Worm (Caenorhabditis elegans): Measurements from ENCODE around the gene C44B7.11.

C44B7.11 gene

ce11 chrII:6858835-6859234 is 38.5 kb downstream of the C44B7.11 start (continued):
- TF ChIP-seq pqm-1 (tag; optimal IDR thresholded peaks at IDR 0.05) = no peak
- no peak for TF ChIP-seq skn-1 (tag; optimal IDR thresholded peaks at IDR 0.05)
- peak; percentile 43 for TF ChIP-seq swsn-7 (tag; optimal IDR thresholded peaks at IDR 0.05)
- TF ChIP-seq ztf-11 (tag; optimal IDR thresholded peaks at IDR 0.05) = no peak
- TF ChIP-seq nhr-28 (tag; optimal IDR thresholded peaks at IDR 0.05) = no peak
- TF ChIP-seq zip-4 (GFP tag; optimal IDR thresholded peaks at IDR 0.05) = no peak
- TF ChIP-seq mef-2 (tag; optimal IDR thresholded peaks at IDR 0.05) = no peak
- TF ChIP-seq mab-9 (GFP tag; IDR thresholded peaks at IDR 0.05) = no peak
- no peak for TF ChIP-seq fkh-4 (tag; optimal IDR thresholded peaks at IDR 0.05; ENCODE audit: borderline replicate concordance)
- no peak for TF ChIP-seq pax-3 (tag; optimal IDR thresholded peaks at IDR 0.05)
- no peak for TF ChIP-seq unc-30 (tag; optimal IDR thresholded peaks at IDR 0.05)
- no peak for TF ChIP-seq grh-1 (GFP tag; IDR thresholded peaks at IDR 0.05)
- no peak for TF ChIP-seq elt-3 (tag; optimal IDR thresholded peaks at IDR 0.05)
- TF ChIP-seq nhr-12 (tag; optimal IDR thresholded peaks at IDR 0.05) = no peak
- no peak for TF ChIP-seq fkh-10 (GFP tag; optimal IDR thresholded peaks at IDR 0.05)
- TF ChIP-seq efl-3 (GFP tag; optimal IDR thresholded peaks at IDR 0.05) = no peak
- TF ChIP-seq sptf-1 (tag; optimal IDR thresholded peaks at IDR 0.05) = no peak

- TF ChIP-seq blmp-1 (tag; optimal IDR thresholded peaks at IDR 0.05) = peak; percentile 87
- no peak for TF ChIP-seq pqm-1 (tag; optimal IDR thresholded peaks at IDR 0.05)
- TF ChIP-seq efl-1 (optimal IDR thresholded peaks at IDR 0.05) = no peak
- TF ChIP-seq efl-1 (GFP tag; optimal IDR thresholded peaks at IDR 0.05 in 1 of 2) = peak in 1 of 2 experiments; percentile 27
- TF ChIP-seq lin-35 (GFP tag; optimal IDR thresholded peaks at IDR 0.05) = no peak
Measured at ce11 chrII:6858201-6858600, 39.1 kb downstream of the C44B7.11 start, which contains the start of gene dnj-5. Gene dnj-5 (minus strand): TSS chrII:6858301.

- TF ChIP-seq nhr-85 (tag) (no peak), lir-3 (tag; optimal IDR thresholded peaks at IDR 0.05; ENCODE audit: poor library complexity) (peak; percentile 20), swsn-7 (tag; optimal IDR thresholded peaks at IDR 0.05) (peak; percentile 67), fos-1 (tag; optimal IDR thresholded peaks at IDR 0.05) (peak; percentile 44), lin-35 (GFP tag; optimal IDR thresholded peaks at IDR 0.05) (peak; percentile 35 to 83), nhr-19 (GFP tag; conservative IDR thresholded peaks at IDR 0.05) (peak; percentile 79), elt-2 (tag; optimal IDR thresholded peaks at IDR 0.05) (peak; percentile 30), isw-1 (GFP tag; IDR thresholded peaks at IDR 0.05) (peak; percentile 57), nhr-47 (tag; optimal IDR thresholded peaks at IDR 0.05) (peak; percentile 80), irx-1 (tag; optimal IDR thresholded peaks at IDR 0.05) (peak; percentile 50), ceh-8 (GFP tag; optimal IDR thresholded peaks at IDR 0.05) (no peak), aly-2 (tag; optimal IDR thresholded peaks at IDR 0.05) (peak; percentile 18), C04F5.9 (tag; optimal IDR thresholded peaks at IDR 0.05) (peak; percentile 6), egl-27 (tag; optimal IDR thresholded peaks at IDR 0.05) (peak; percentile 67 to 69), ces-1 (GFP tag; optimal IDR thresholded peaks at IDR 0.05) (no peak), nhr-71 (tag; optimal IDR thresholded peaks at IDR 0.05) (peak; percentile 79), pax-3 (tag; optimal IDR thresholded peaks at IDR 0.05) (no peak), ceh-82 (tag; optimal IDR thresholded peaks at IDR 0.05) (peak; percentile 58 to 82 (median 69)), lin-14 (GFP tag; optimal IDR thresholded peaks at IDR 0.05) (peak; percentile 84), C34B4.2 (tag; optimal IDR thresholded peaks at IDR 0.05) (no peak), hpl-2 (GFP tag; optimal IDR thresholded peaks at IDR 0.05) (no peak), unc-62 (GFP tag; optimal IDR thresholded peaks at IDR 0.05) (no peak), hlh-17 (GFP tag; optimal IDR thresholded peaks at IDR 0.05; ENCODE audit: borderline replicate concordance) (no peak), snu-23 (GFP tag; optimal IDR thresholded peaks at IDR 0.05) (peak; percentile 85), ztf-4 (tag; optimal IDR thresholded peaks at IDR 0.05) (no peak), tlp-1 (tag; optimal IDR thresholded peaks at IDR 0.05) (no peak), mep-1 (tag; optimal IDR thresholded peaks at IDR 0.05) (peak; percentile 68), hlh-4 (tag; optimal IDR thresholded peaks at IDR 0.05) (no peak), unc-86 (tag; optimal IDR thresholded peaks at IDR 0.05) (peak; percentile 44), mab-9 (GFP tag; IDR thresholded peaks at IDR 0.05) (peak; percentile 61), rnt-1 (tag; optimal IDR thresholded peaks at IDR 0.05) (peak; percentile 82), sup-37 (GFP tag; optimal IDR thresholded peaks at IDR 0.05) (no peak), efl-1 (optimal IDR thresholded peaks at IDR 0.05) (peak; percentile 51 to 57), efl-1 (GFP tag; optimal IDR thresholded peaks at IDR 0.05 in 1 of 2) (peak; percentile 25 to 57), nhr-77 (tag; optimal IDR thresholded peaks at IDR 0.05) (peak; percentile 75)
Measured at ce11 chrII:6853059-6853466, 44.3 kb downstream of the C44B7.11 start.
